Fruit fly (Drosophila melanogaster): ENCODE data around the gene CG5421.
A peak's percentile ranks its signal among the peaks of the same experiment; 100 is the strongest.

The CG5421 gene

DNA sequence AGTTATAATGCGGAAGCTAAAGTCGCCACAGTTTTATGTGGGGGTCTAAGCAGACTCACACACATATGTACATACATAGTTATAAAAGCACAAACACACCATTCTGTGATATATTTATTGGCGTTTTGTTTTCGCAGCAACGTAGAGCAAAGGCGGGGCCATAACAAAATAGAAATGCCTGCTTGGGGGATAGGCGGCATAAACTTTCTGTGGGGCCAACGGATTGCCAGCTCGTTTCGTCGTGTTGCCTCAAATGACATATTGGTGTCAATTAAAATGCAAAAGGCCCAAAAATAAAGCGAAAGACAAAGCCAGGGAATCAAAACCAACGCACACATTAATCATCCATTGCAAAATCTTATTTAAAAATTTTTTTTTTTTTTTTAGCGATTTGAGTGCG is 20.9 kb upstream of the CG5421 start (continued):
- TF ChIP-seq CG2202 (tag; optimal IDR thresholded peaks at IDR 0.05) (no peak), Lim3 (GFP tag; IDR thresholded peaks at IDR 0.05) (no peak), eve (GFP tag; optimal IDR thresholded peaks at IDR 0.05) (no peak), Hand (GFP tag; optimal IDR thresholded peaks at IDR 0.05) (no peak), z (GFP tag; IDR thresholded peaks at IDR 0.05) (no peak), CG9932 (GFP tag; IDR thresholded peaks at IDR 0.05) (no peak), h (optimal IDR thresholded peaks at IDR 0.05) (no peak), HLH4C (GFP tag; IDR thresholded peaks at IDR 0.05; ENCODE audit: partially characterized antibody) (no peak), CG12391 (tag; optimal IDR thresholded peaks at IDR 0.05) (no peak), lov (optimal IDR thresholded peaks at IDR 0.05) (no peak), lov (GFP tag; IDR thresholded peaks at IDR 0.05) (no peak), CG7786 (GFP tag; optimal IDR thresholded peaks at IDR 0.05) (no peak), Dp (GFP tag; optimal IDR thresholded peaks at IDR 0.05) (no peak), CG18599 (GFP tag; optimal IDR thresholded peaks at IDR 0.05) (peak; percentile 49), bbx (GFP tag; IDR thresholded peaks at IDR 0.05; ENCODE audit: partially characterized antibody) (no peak), p53 (GFP tag; optimal IDR thresholded peaks at IDR 0.05) (no peak), zen2 (GFP tag; IDR thresholded peaks at IDR 0.05; ENCODE audit: partially characterized antibody) (no peak), wdn (GFP tag; IDR thresholded peaks at IDR 0.05) (0 out of 2 replicates have a peak, but pooled peaks have one; percentile 28), Atf6 (GFP tag; IDR thresholded peaks at IDR 0.05) (0 out of 2 replicates have a peak, but pooled peaks have one; percentile 8), CG7271 (tag; optimal IDR thresholded peaks at IDR 0.05) (no peak), unpg (GFP tag; optimal IDR thresholded peaks at IDR 0.05) (no peak), CG9797 (GFP tag; optimal IDR thresholded peaks at IDR 0.05) (no peak), sens (GFP tag) (peak; percentile 68), Sry-δ (GFP tag; optimal IDR thresholded peaks at IDR 0.05) (no peak), run (tag; optimal IDR thresholded peaks at IDR 0.05) (no peak), CG13287 (GFP tag; IDR thresholded peaks at IDR 0.05; ENCODE audit: partially characterized antibody) (no peak), kah (GFP tag; optimal IDR thresholded peaks at IDR 0.05) (no peak), CG10431 (GFP tag; optimal IDR thresholded peaks at IDR 0.05) (no peak), Deaf1 (tag; optimal IDR thresholded peaks at IDR 0.05) (no peak), hkb (optimal IDR thresholded peaks at IDR 0.05) (no peak), hkb (GFP tag; IDR thresholded peaks at IDR 0.05) (no peak), C15 (GFP tag; IDR thresholded peaks at IDR 0.05) (no peak), CG3838 (GFP tag; optimal IDR thresholded peaks at IDR 0.05) (no peak), CG6689 (GFP tag; IDR thresholded peaks at IDR 0.05) (no peak), CG5245 (GFP tag; optimal IDR thresholded peaks at IDR 0.05) (no peak), ara (GFP tag; IDR thresholded peaks at IDR 0.05) (no peak), jigr1 (GFP tag; IDR thresholded peaks at IDR 0.05) (no peak), HLH3B (GFP tag; IDR thresholded peaks at IDR 0.05) (no peak), Xbp1 (GFP tag; optimal IDR thresholded peaks at IDR 0.05) (no peak), CG10462 (GFP tag; optimal IDR thresholded peaks at IDR 0.05) (no peak), lab (GFP tag; optimal IDR thresholded peaks at IDR 0.05) (peak; percentile 43), CG32772 (GFP tag; IDR thresholded peaks at IDR 0.05) (no peak), ftz-f1 (GFP tag; optimal IDR thresholded peaks at IDR 0.05) (no peak), CG31224 (GFP tag; IDR thresholded peaks at IDR 0.05) (no peak), Ravus (GFP tag; IDR thresholded peaks at IDR 0.05) (no peak), pfk (GFP tag; optimal IDR thresholded peaks at IDR 0.05) (no peak), caup (GFP tag; optimal IDR thresholded peaks at IDR 0.05; ENCODE audit: severe bottlenecking) (no peak), CG1832 (GFP tag; optimal IDR thresholded peaks at IDR 0.05) (no peak), trem (tag; optimal IDR thresholded peaks at IDR 0.05) (no peak), Ada2b (GFP tag; IDR thresholded peaks at IDR 0.05) (no peak), BtbVII (GFP tag; optimal IDR thresholded peaks at IDR 0.05) (no peak), emc (GFP tag; optimal IDR thresholded peaks at IDR 0.05) (no peak), CG12769 (tag; optimal IDR thresholded peaks at IDR 0.05) (peak; percentile 65)

All from whole organism, embryonic.